Worm (Caenorhabditis elegans): ENCODE data around the gene idpc-7.
A peak's percentile ranks its signal among the peaks of the same experiment; 100 is the strongest.

idpc-7 gene

ce11 chrV:9616130-9616529 lies 2.7 kb downstream of the idpc-7 start:
- TF ChIP-seq ceh-2 (tag; optimal IDR thresholded peaks at IDR 0.05) (no peak), gmeb-2 (tag; optimal IDR thresholded peaks at IDR 0.05) (no peak), nhr-232 (tag; optimal IDR thresholded peaks at IDR 0.05) (no peak), fax-1 (tag; optimal IDR thresholded peaks at IDR 0.05) (no peak), unc-42 (tag; optimal IDR thresholded peaks at IDR 0.05) (no peak), madf-2 (tag; optimal IDR thresholded peaks at IDR 0.05) (no peak), ahr-1 (tag; optimal IDR thresholded peaks at IDR 0.05) (no peak)

- TF ChIP-seq ceh-31 (tag; optimal IDR thresholded peaks at IDR 0.05) (no peak), F13H6.1 (tag; optimal IDR thresholded peaks at IDR 0.05) (no peak), ceh-45 (GFP tag; IDR thresholded peaks at IDR 0.05) (no peak), ets-4 (tag; optimal IDR thresholded peaks at IDR 0.05) (peak; percentile 8), pax-1 (tag; optimal IDR thresholded peaks at IDR 0.05) (no peak)
These were observed 3.1 kb downstream of the idpc-7 start, which contains the start of gene pqn-63 for ce11 chrV:9615725-9616124. TSS of gene pqn-63 (plus strand) at chrV:9616031.

- TF ChIP-seq ttx-3 (tag; optimal IDR thresholded peaks at IDR 0.05) (no peak), ztf-16 (tag; optimal IDR thresholded peaks at IDR 0.05) (no peak)
These were observed 9.6 kb downstream of the idpc-7 start for ce11 chrV:9609217-9609616.

ce11 chrV:9608256-9608655 lies 10.6 kb downstream of the idpc-7 start, which contains the start of gene dop-2:
TSS of gene dop-2 (plus strand) at chrV:9608556.
- TF ChIP-seq ceh-19 (GFP tag; optimal IDR thresholded peaks at IDR 0.05) (no peak), fkh-10 (GFP tag; optimal IDR thresholded peaks at IDR 0.05) (no peak), ceh-14 (tag; optimal IDR thresholded peaks at IDR 0.05) (no peak), fkh-6 (tag; optimal IDR thresholded peaks at IDR 0.05) (no peak), hlh-30 (tag; optimal IDR thresholded peaks at IDR 0.05; ENCODE audit: insufficient read depth) (no peak), pax-1 (tag; optimal IDR thresholded peaks at IDR 0.05) (no peak), eyg-1 (tag; optimal IDR thresholded peaks at IDR 0.05) (no peak)

ce11 chrV:9590317-9590716 lies 28.5 kb downstream of the idpc-7 start, which contains the start of gene K09G1.2:
TSS of gene K09G1.2 (plus strand) at chrV:9590617.
- TF ChIP-seq gmeb-2 (tag; optimal IDR thresholded peaks at IDR 0.05): no peak
- no peak for TF ChIP-seq madf-2 (tag; optimal IDR thresholded peaks at IDR 0.05)
- no peak for TF ChIP-seq zip-5 (tag; optimal IDR thresholded peaks at IDR 0.05)
- no peak for TF ChIP-seq eyg-1 (tag; optimal IDR thresholded peaks at IDR 0.05)
- no peak for TF ChIP-seq mec-3 (tag; optimal IDR thresholded peaks at IDR 0.05; ENCODE audit: borderline replicate concordance)
- TF ChIP-seq odd-2 (tag; optimal IDR thresholded peaks at IDR 0.05): no peak
- no peak for TF ChIP-seq hlh-30 (tag; optimal IDR thresholded peaks at IDR 0.05; ENCODE audit: insufficient read depth)
- no peak for TF ChIP-seq ceh-48 (tag; optimal IDR thresholded peaks at IDR 0.05)
- no peak for TF ChIP-seq unc-86 (tag; optimal IDR thresholded peaks at IDR 0.05)
- TF ChIP-seq ceh-22 (tag; optimal IDR thresholded peaks at IDR 0.05): no peak
- TF ChIP-seq lin-11 (tag; optimal IDR thresholded peaks at IDR 0.05): no peak
- TF ChIP-seq ahr-1 (tag; optimal IDR thresholded peaks at IDR 0.05): no peak
- TF ChIP-seq C38D4.7 (GFP tag; optimal IDR thresholded peaks at IDR 0.05): no peak
- no peak for TF ChIP-seq elt-4 (tag; optimal IDR thresholded peaks at IDR 0.05)
- no peak for TF ChIP-seq syd-9 (tag; optimal IDR thresholded peaks at IDR 0.05)
- TF ChIP-seq elt-2 (tag; optimal IDR thresholded peaks at IDR 0.05): no peak
- no peak for TF ChIP-seq pha-4 (tag; optimal IDR thresholded peaks at IDR 0.05)
- TF ChIP-seq ceh-31 (tag; optimal IDR thresholded peaks at IDR 0.05): no peak
- no peak for TF ChIP-seq npax-4 (tag; optimal IDR thresholded peaks at IDR 0.05)

- TF ChIP-seq elt-2 (tag; optimal IDR thresholded peaks at IDR 0.05) (no peak), nfya-1 (tag; optimal IDR thresholded peaks at IDR 0.05) (no peak), hlh-8 (tag; optimal IDR thresholded peaks at IDR 0.05) (no peak), pqm-1 (tag; optimal IDR thresholded peaks at IDR 0.05) (no peak), npax-4 (tag; optimal IDR thresholded peaks at IDR 0.05) (no peak), lin-11 (tag; optimal IDR thresholded peaks at IDR 0.05) (no peak), pha-2 (tag; optimal IDR thresholded peaks at IDR 0.05) (no peak), hlh-13 (GFP tag; optimal IDR thresholded peaks at IDR 0.05) (no peak), unc-55 (GFP tag; optimal IDR thresholded peaks at IDR 0.05) (no peak), ceh-6 (GFP tag; optimal IDR thresholded peaks at IDR 0.05) (no peak), ceh-2 (tag; optimal IDR thresholded peaks at IDR 0.05) (no peak), T23F11.4 (GFP tag; optimal IDR thresholded peaks at IDR 0.05) (no peak), rnt-1 (tag; optimal IDR thresholded peaks at IDR 0.05) (no peak), nhr-11 (tag; optimal IDR thresholded peaks at IDR 0.05) (no peak), ceh-45 (GFP tag; IDR thresholded peaks at IDR 0.05) (no peak), pros-1 (tag; optimal IDR thresholded peaks at IDR 0.05) (no peak)
These were observed 30.2 kb downstream of the idpc-7 start for ce11 chrV:9588574-9588973.
